Worm (Caenorhabditis elegans): ENCODE results near the gene B0507.3.

DNA sequence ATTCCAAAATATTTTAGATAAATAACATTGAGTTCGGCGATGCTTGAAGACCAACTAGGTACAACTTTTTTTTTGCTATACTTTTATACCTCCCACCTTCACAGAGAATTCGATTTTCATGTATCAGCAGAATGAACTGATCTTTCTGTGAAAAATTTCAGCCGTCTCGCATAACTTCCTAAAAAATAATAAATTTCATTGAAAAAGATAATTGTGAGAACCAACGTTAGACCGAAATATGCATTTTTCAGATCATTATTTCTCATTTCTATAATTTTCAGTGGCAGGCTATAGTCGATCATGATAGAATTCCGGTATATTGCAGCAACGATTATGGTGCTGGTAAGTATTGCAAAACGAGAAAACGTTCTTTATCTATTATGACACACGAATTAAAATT lies 2.9 kb downstream of the B0507.3 start, which contains the start of gene srx-115:
- no peak for TF ChIP-seq F13C5.2 (tag; optimal IDR thresholded peaks at IDR 0.05)
- TF ChIP-seq tbx-11 (GFP tag; IDR thresholded peaks at IDR 0.05), result no peak
- no peak for TF ChIP-seq ama-1 (optimal IDR thresholded peaks at IDR 0.05)
- no peak for TF ChIP-seq flt-1 (GFP tag; IDR thresholded peaks at IDR 0.05)

Data from whole organism, early embryonic.